Worm (Caenorhabditis elegans) whole organism, L3 larva: ENCODE data around the gene ZK686.3.
A peak's percentile ranks its signal among the peaks of the same experiment; 100 is the strongest.

Experiments
- R02D3.7 ChIP-seq: fragments of 150-350 bp; optimal IDR thresholded peaks from 2 replicates; lab custom pipeline; 2014; ENCODE audit warnings: missing biosample characterization, missing genetic modification characterization
- ZK546.5 ChIP-seq: sonication (generic microtip); optimal IDR thresholded peaks from 2 replicates; lab custom pipeline; 2017; ENCODE audit warnings: missing biosample characterization, missing genetic modification characterization
- ama-1 ChIP-seq: fragments of 150-350 bp; optimal IDR thresholded peaks from 2 replicates; lab custom pipeline; 2018
- ceh-16 ChIP-seq: sonication (generic microtip); optimal IDR thresholded peaks from 2 replicates; lab custom pipeline; 2017; ENCODE audit warnings: missing biosample characterization, missing genetic modification characterization
- ceh-82 ChIP-seq: fragments of 150-350 bp; optimal IDR thresholded peaks from 2 replicates; lab custom pipeline; 2014; ENCODE audit warnings: missing biosample characterization, missing genetic modification characterization
- ceh-9 ChIP-seq: sonication (generic microtip); optimal IDR thresholded peaks from 2 replicates; lab custom pipeline; 2018; ENCODE audit warnings: missing biosample characterization, missing genetic modification characterization
- egl-5 ChIP-seq: fragments of 150-350 bp; optimal IDR thresholded peaks from 2 replicates; lab custom pipeline; 2017; ENCODE audit warnings: missing biosample characterization, missing genetic modification reagents, missing genetic modification characterization, inconsistent platforms
- elt-1 ChIP-seq: fragments of 150-350 bp; optimal IDR thresholded peaks from 2 replicates; lab custom pipeline; 2014; ENCODE audit warnings: missing biosample characterization, missing genetic modification characterization
- elt-2 ChIP-seq: sonication (generic microtip); optimal IDR thresholded peaks from 2 replicates; lab custom pipeline; 2016; ENCODE audit warnings: missing genetic modification reagents, mild to moderate bottlenecking, missing genetic modification characterization, missing compliant biosample characterization
- elt-3 ChIP-seq, 3 experiments: fragments of 150-350 bp in 1 of 3; sonication (generic microtip) in 2 of 3; optimal IDR thresholded peaks; 2 replicates in 2 of 3; 4 replicates in 1 of 3; lab custom pipeline; 2014 to 2017; ENCODE audit warnings: missing biosample characterization in 3 of 3, missing genetic modification characterization in 3 of 3
- eor-1 ChIP-seq, 2 experiments: fragments of 150-350 bp; optimal IDR thresholded peaks; 2 replicates each; lab custom pipeline; 2014 to 2018; ENCODE audit warnings: missing biosample characterization in 2 of 2, missing genetic modification characterization in 2 of 2
- fkh-10 ChIP-seq: sonication (generic microtip); optimal IDR thresholded peaks from 2 replicates; lab custom pipeline; 2017; ENCODE audit warnings: missing biosample characterization, missing genetic modification reagents, missing genetic modification characterization
- fkh-2 ChIP-seq: fragments of 150-350 bp; optimal IDR thresholded peaks from 2 replicates; lab custom pipeline; 2014; ENCODE audit warnings: missing biosample characterization, missing genetic modification reagents, missing genetic modification characterization
- jun-1 ChIP-seq: fragments of 150-350 bp; optimal IDR thresholded peaks from 2 replicates; lab custom pipeline; 2014; ENCODE audit warnings: missing biosample characterization, missing genetic modification reagents, missing genetic modification characterization
- lin-39 ChIP-seq: fragments of 150-350 bp; optimal IDR thresholded peaks from 2 replicates; lab custom pipeline; 2018; ENCODE audit warnings: missing biosample characterization, missing genetic modification reagents, missing genetic modification characterization
- lsy-12 ChIP-seq: sonication (generic microtip); optimal IDR thresholded peaks from 2 replicates; lab custom pipeline; 2016; ENCODE audit warnings: mild to moderate bottlenecking, missing genetic modification characterization, missing compliant biosample characterization
- mdl-1 ChIP-seq: fragments of 150-350 bp; optimal IDR thresholded peaks from 2 replicates; lab custom pipeline; 2014; ENCODE audit warnings: missing biosample characterization, missing genetic modification characterization
- mml-1 ChIP-seq: fragments of 150-350 bp; sonication (generic microtip); optimal IDR thresholded peaks from 3 replicates; lab custom pipeline; 2014; ENCODE audit warnings: missing biosample characterization, missing genetic modification characterization
- nfya-1 ChIP-seq: sonication (generic microtip); optimal IDR thresholded peaks from 2 replicates; lab custom pipeline; 2017; ENCODE audit warnings: missing genetic modification characterization, mild to moderate bottlenecking, missing compliant biosample characterization, antibody characterized with exemption, moderate library complexity; ENCODE audit not compliant: insufficient read depth
- nhr-11 ChIP-seq: fragments of 150-350 bp; optimal IDR thresholded peaks from 2 replicates; lab custom pipeline; 2014; ENCODE audit warnings: missing biosample characterization, missing genetic modification characterization
- nhr-12 ChIP-seq: fragments of 150-350 bp; optimal IDR thresholded peaks from 2 replicates; lab custom pipeline; 2014; ENCODE audit warnings: missing biosample characterization, missing genetic modification characterization
- nhr-23 ChIP-seq: fragments of 150-350 bp; optimal IDR thresholded peaks from 2 replicates; lab custom pipeline; 2014; ENCODE audit warnings: missing biosample characterization, missing genetic modification reagents, missing genetic modification characterization
- nhr-28 ChIP-seq: fragments of 150-350 bp; optimal IDR thresholded peaks from 2 replicates; lab custom pipeline; 2014; ENCODE audit warnings: missing biosample characterization, missing genetic modification characterization
- nhr-77 ChIP-seq: fragments of 150-350 bp; optimal IDR thresholded peaks from 2 replicates; lab custom pipeline; 2014; ENCODE audit warnings: missing biosample characterization, missing genetic modification characterization
- pha-4 ChIP-seq: fragments of 150-350 bp; optimal IDR thresholded peaks from 2 replicates; lab custom pipeline; 2014; ENCODE audit warnings: missing biosample characterization, missing genetic modification reagents, missing genetic modification characterization
- pqm-1 ChIP-seq: fragments of 150-350 bp; optimal IDR thresholded peaks from 2 replicates; lab custom pipeline; 2017; ENCODE audit warnings: missing biosample characterization, missing genetic modification characterization, inconsistent platforms
- sea-2 ChIP-seq: fragments of 150-350 bp; sonication (generic microtip); optimal IDR thresholded peaks from 4 replicates; lab custom pipeline; 2014; ENCODE audit warnings: missing biosample characterization, missing genetic modification reagents, missing genetic modification characterization
- unc-62 ChIP-seq: fragments of 150-350 bp; sonication (generic microtip); optimal IDR thresholded peaks from 4 replicates; lab custom pipeline; 2014; ENCODE audit warnings: missing biosample characterization, missing genetic modification reagents, missing genetic modification characterization
- ztf-4 ChIP-seq: fragments of 150-350 bp; optimal IDR thresholded peaks from 2 replicates; lab custom pipeline; 2014; ENCODE audit warnings: missing biosample characterization, missing genetic modification characterization

ZK686.3 gene

ce11 chrIII:7784201-7784600 is 15.3 kb upstream of the ZK686.3 start:
- no peak for TF ChIP-seq nhr-12 (tag; lab: Kevin White, UChicago)
- peak; percentile 24 for TF ChIP-seq unc-62 (GFP tag; lab: Kevin White, UChicago)
- peak; percentile 9 for TF ChIP-seq lsy-12
- TF ChIP-seq nfya-1 = peak; percentile 94
- TF ChIP-seq egl-5 (tag; lab: Kevin White, UChicago) = peak; percentile 83
- peak; percentile 32 for TF ChIP-seq lin-39 (tag; lab: Kevin White, UChicago)
- TF ChIP-seq mdl-1 (tag; lab: Kevin White, UChicago) = no peak

DNA sequence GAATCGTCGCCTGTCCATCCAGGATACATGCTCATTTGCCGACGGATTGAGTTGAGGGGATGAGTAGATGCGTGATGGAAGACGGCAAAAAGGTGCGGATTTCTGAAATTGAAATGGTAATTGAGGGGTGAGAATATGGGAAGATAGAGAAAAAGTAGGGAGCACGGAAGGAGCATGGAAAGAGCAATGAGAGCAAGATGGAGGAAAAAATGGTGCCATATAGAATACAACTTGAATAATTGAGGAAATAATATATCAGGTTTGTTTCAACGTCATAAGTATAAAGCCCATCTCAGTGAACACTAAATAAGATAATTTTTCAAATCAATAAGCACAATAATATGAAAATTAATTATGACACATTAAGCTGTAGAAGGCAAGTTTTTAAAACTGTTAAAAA is 14.5 kb upstream of the ZK686.3 start, which contains the start of gene mab-5:
Gene mab-5 (minus strand): TSS at position 101 of the 400 bp plus-strand sequence.
- no peak for TF ChIP-seq elt-1 (tag; lab: Kevin White, UChicago)
- TF ChIP-seq, all 47 proteins: peak for 0

- no peak for TF ChIP-seq nhr-11 (tag; lab: Kevin White, UChicago)
- TF ChIP-seq nhr-28 (tag; lab: Kevin White, UChicago) = no peak
- peak; percentile 5 for TF ChIP-seq nfya-1
- TF ChIP-seq lin-39 (tag; lab: Kevin White, UChicago) = peak; percentile 17
- no peak for TF ChIP-seq R02D3.7 (tag; lab: Kevin White, UChicago)
Measured at ce11 chrIII:7780566-7781238, 11.8 kb upstream of the ZK686.3 start.

DNA sequence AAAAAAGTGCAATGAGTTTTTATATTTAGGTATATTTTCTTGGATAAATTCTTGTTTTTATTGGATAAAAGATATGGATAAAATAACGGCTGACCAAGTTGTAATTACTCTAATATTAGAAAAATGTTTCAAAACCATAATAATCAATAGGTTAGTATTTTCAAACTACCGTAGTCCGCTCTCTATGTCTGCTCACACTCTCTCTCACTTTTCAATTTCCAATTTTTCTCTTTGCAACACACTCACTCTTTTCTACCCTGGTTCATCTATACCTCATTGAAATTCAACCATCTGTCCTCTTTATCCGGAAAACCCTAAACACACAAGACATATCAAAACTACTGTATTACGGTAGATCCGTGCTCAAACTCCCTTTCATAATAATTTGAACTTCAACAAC is 10.4 kb upstream of the ZK686.3 start:
- TF ChIP-seq nfya-1 (peak; percentile 19), fkh-10 (GFP tag; lab: Kevin White, UChicago) (no peak), nhr-12 (tag; lab: Kevin White, UChicago) (no peak)

ce11 chrIII:7778530-7778929 is 9.7 kb upstream of the ZK686.3 start:
- TF ChIP-seq egl-5 (tag; lab: Kevin White, UChicago) = peak; percentile 31
- no peak for TF ChIP-seq ama-1 (lab: Kevin White, UChicago)
- no peak for TF ChIP-seq ZK546.5
- TF ChIP-seq nfya-1 = peak; percentile 96
- TF ChIP-seq elt-2 (tag; lab: Kevin White, UChicago) = no peak
- TF ChIP-seq pqm-1 (tag; lab: Kevin White, UChicago) = no peak
- no peak for TF ChIP-seq elt-3 (tag; optimal IDR thresholded peaks at IDR 0.05; lab: Kevin White, UChicago)
- no peak for TF ChIP-seq jun-1

DNA sequence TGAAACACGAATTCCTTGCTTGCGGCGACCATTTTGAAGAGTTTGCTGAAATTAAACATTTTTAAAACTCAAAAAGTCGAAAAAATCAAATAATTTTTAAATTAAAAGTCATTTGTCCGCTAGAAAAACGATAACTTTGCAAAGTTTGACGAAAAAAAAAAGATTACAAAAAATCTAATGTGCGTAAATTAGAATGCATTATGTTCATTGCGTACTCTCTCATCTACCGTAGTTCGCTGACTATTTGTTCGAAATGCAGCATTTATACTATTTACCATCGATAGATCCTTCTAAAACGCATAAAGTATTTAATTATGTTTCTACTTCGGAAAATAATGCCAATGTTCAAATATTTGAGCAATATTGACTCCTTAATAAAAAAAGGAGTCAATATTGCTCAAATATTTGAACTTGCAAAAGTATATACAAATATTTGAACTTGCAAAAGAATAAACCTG is 7.1 kb upstream of the ZK686.3 start, which contains the start of gene bath-15:
Gene bath-15 (minus strand): TSS at position 51 of the 458 bp plus-strand sequence.
- TF ChIP-seq pha-4 (tag; lab: Kevin White, UChicago) = peak; percentile 66
- TF ChIP-seq ceh-82 = no peak
- TF ChIP-seq, all 47 proteins: peak for 1

ce11 chrIII:7773791-7774190 is 4.9 kb upstream of the ZK686.3 start:
- TF ChIP-seq nhr-23 (no peak), elt-3 (tag; optimal IDR thresholded peaks at IDR 0.05; lab: Kevin White, UChicago) (no peak), nhr-12 (tag; lab: Kevin White, UChicago) (no peak), ceh-9 (tag; lab: Kevin White, UChicago) (no peak)

- TF ChIP-seq nhr-77 (tag; lab: Kevin White, UChicago) = no peak
- TF ChIP-seq ztf-4 (tag; lab: Kevin White, UChicago) = no peak
- TF ChIP-seq ceh-16 (tag; lab: Kevin White, UChicago) = no peak
- TF ChIP-seq fkh-2 (tag; lab: Kevin White, UChicago) = no peak
- TF ChIP-seq egl-5 (tag; lab: Kevin White, UChicago) = no peak
- no peak for TF ChIP-seq lsy-12
- no peak for TF ChIP-seq ama-1 (lab: Kevin White, UChicago)
- TF ChIP-seq eor-1 (tag; optimal IDR thresholded peaks at IDR 0.05; lab: Kevin White, UChicago) = no peak
- no peak for TF ChIP-seq sea-2 (GFP tag; lab: Kevin White, UChicago)
- no peak for TF ChIP-seq nfya-1
- TF ChIP-seq pqm-1 (tag; lab: Kevin White, UChicago) = no peak
- TF ChIP-seq mml-1 (tag; lab: Kevin White, UChicago) = no peak
Measured at ce11 chrIII:7772901-7773300, 4.0 kb upstream of the ZK686.3 start, which contains the start of the genes ZK686.6 and ZK686.1. ZK686.6 (minus strand) TSS chrIII:7773001. ZK686.1 (plus strand) TSS chrIII:7773134.
